Worm (Caenorhabditis elegans): ENCODE results near the gene F49C5.7.
A peak's percentile ranks its signal among the peaks of the same experiment; 100 is the strongest.

F49C5.7 gene

ce11 chrII:12518809-12519344, 47.1 kb upstream of the F49C5.7 start, which contains the start of gene srh-70 (continued):
- TF ChIP-seq nhr-90 (tag; optimal IDR thresholded peaks at IDR 0.05) (peak; percentile 73), nhr-80 (tag; optimal IDR thresholded peaks at IDR 0.05) (peak; percentile 96), ztf-22 (GFP tag; optimal IDR thresholded peaks at IDR 0.05) (peak; percentile 12), atf-7 (tag; optimal IDR thresholded peaks at IDR 0.05) (peak; percentile 83), egrh-3 (GFP tag; IDR thresholded peaks at IDR 0.05) (no peak), snpc-4 (GFP tag; optimal IDR thresholded peaks at IDR 0.05) (no peak), snpc-4 (tag; optimal IDR thresholded peaks at IDR 0.05) (peak in 2 of 4 experiments; percentile 22 to 29), unc-62 (GFP tag; optimal IDR thresholded peaks at IDR 0.05) (peak; percentile 99), tbx-9 (tag; optimal IDR thresholded peaks at IDR 0.05; ENCODE audit: borderline replicate concordance) (no peak), lin-40 (tag; optimal IDR thresholded peaks at IDR 0.05) (peak; percentile 48)

DNA sequence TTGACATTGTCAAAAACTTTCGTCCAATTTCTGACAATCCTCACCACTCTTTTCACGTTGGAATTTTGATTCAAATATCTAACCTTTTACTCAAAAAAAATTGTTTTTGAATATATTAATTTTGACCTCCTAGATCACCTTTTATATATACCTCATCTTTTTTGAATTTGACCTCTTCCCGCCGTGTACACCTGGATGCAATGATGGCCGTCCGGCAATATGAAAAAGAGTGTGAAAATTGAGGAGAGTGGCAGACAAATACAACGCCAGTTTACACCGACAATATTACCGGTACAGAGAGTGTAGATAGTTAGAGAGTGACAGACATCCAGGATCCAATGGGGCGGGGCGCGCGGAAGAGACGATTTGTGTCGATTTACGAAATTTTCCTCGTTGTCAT, 46.3 kb upstream of the F49C5.7 start, which contains the start of gene ceh-99:
ceh-99 (plus strand) TSS at position 366 of the 400 bp plus-strand sequence.
- TF ChIP-seq tbp1 (GFP tag; optimal IDR thresholded peaks at IDR 0.05) (no peak), xnd-1 (tag; optimal IDR thresholded peaks at IDR 0.05) (no peak), unc-130 (GFP tag; optimal IDR thresholded peaks at IDR 0.05) (no peak), madf-8 (GFP tag; conservative IDR thresholded peaks at IDR 0.05) (peak; percentile 50; the same call in 1 of the 2 replicates), ztf-22 (GFP tag; optimal IDR thresholded peaks at IDR 0.05) (no peak), F49E8.2 (tag; optimal IDR thresholded peaks at IDR 0.05; ENCODE audit: insufficient read depth) (no peak), F55B11.4 (tag; optimal IDR thresholded peaks at IDR 0.05; ENCODE audit: borderline replicate concordance, insufficient read depth) (no peak), bed-2 (GFP tag; IDR thresholded peaks at IDR 0.05) (no peak), let-526 (GFP tag; IDR thresholded peaks at IDR 0.05) (no peak), madf-6 (GFP tag; IDR thresholded peaks at IDR 0.05) (peak; percentile 76), B0035.1 (tag; optimal IDR thresholded peaks at IDR 0.05) (no peak), egrh-3 (GFP tag; IDR thresholded peaks at IDR 0.05) (no peak), ztf-3 (GFP tag; optimal IDR thresholded peaks at IDR 0.05) (no peak), ceh-27 (GFP tag; optimal IDR thresholded peaks at IDR 0.05) (no peak), hmg-1.2 (GFP tag; IDR thresholded peaks at IDR 0.05) (peak; percentile 45; the same call in 1 of the 2 replicates), ama-1 (optimal IDR thresholded peaks at IDR 0.05) (no peak), ama-1 (GFP tag; optimal IDR thresholded peaks at IDR 0.05) (no peak), hrde-1 (tag; optimal IDR thresholded peaks at IDR 0.05; ENCODE audit: borderline replicate concordance) (no peak), ekl-4 (GFP tag; IDR thresholded peaks at IDR 0.05) (no peak), athp-1 (tag; optimal IDR thresholded peaks at IDR 0.05) (no peak), lin-35 (GFP tag; optimal IDR thresholded peaks at IDR 0.05) (no peak), lin-40 (tag; optimal IDR thresholded peaks at IDR 0.05) (no peak), aptf-2 (GFP tag; conservative IDR thresholded peaks at IDR 0.05) (no peak), Y56A3A.18 (GFP tag; IDR thresholded peaks at IDR 0.05) (peak; percentile 14; the same call in 1 of the 2 replicates), ceh-91 (GFP tag; IDR thresholded peaks at IDR 0.05) (no peak), hsf-1 (GFP tag; IDR thresholded peaks at IDR 0.05) (peak; percentile 11; the same call in 1 of the 2 replicates), egl-44 (GFP tag; IDR thresholded peaks at IDR 0.05) (no peak), pbrm-1 (GFP tag; IDR thresholded peaks at IDR 0.05) (peak; percentile 53; the same call in 1 of the 2 replicates), efl-1 (GFP tag; optimal IDR thresholded peaks at IDR 0.05) (peak; percentile 73), madf-3 (GFP tag; IDR thresholded peaks at IDR 0.05) (0 out of 2 replicates have a peak, but pooled peaks have one; percentile 42), lin-26 (GFP tag; IDR thresholded peaks at IDR 0.05) (no peak), ztf-28 (GFP tag; IDR thresholded peaks at IDR 0.05) (no peak), snpc-3.4 (tag; optimal IDR thresholded peaks at IDR 0.05) (no peak), unc-62 (GFP tag; optimal IDR thresholded peaks at IDR 0.05) (no peak)

Measured in whole organism, young adult.